Fruit fly (Drosophila melanogaster): ENCODE data around the gene bbg.

Gene bbg

DNA sequence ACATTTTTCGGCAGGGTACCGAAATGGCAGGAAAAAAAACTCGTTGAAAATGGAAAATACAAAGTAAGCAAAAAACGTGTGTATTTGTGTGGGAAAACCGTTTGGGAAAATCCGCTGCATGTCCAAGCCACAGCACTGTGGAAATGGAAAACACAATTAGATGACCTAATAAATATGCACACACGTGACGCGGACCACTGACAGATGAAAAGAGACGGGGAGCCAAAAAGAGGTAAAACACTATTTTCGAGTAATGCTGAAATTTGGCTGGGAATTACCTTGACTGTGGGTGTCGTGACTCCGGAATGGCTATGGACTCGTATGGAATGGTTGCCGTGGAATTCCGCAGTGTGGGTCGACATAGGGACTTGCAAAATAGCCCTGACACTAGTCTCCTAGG lies 81.4 kb downstream of the bbg start:
- TF ChIP-seq CG15710 (tag; optimal IDR thresholded peaks at IDR 0.05) (no peak), Ets98B (GFP tag; IDR thresholded peaks at IDR 0.05) (no peak), rn (GFP tag; IDR thresholded peaks at IDR 0.05) (no peak), CG17806 (tag; optimal IDR thresholded peaks at IDR 0.05) (no peak), fd96Ca (GFP tag; IDR thresholded peaks at IDR 0.05) (no peak), CG34367 (tag; optimal IDR thresholded peaks at IDR 0.05) (no peak), CG9948 (tag; optimal IDR thresholded peaks at IDR 0.05) (no peak), Snoo (tag; optimal IDR thresholded peaks at IDR 0.05) (no peak), CG4496 (GFP tag; IDR thresholded peaks at IDR 0.05) (no peak), CG10348 (GFP tag; IDR thresholded peaks at IDR 0.05) (no peak), EcR (GFP tag; optimal IDR thresholded peaks at IDR 0.05) (no peak), CG12605 (GFP tag; IDR thresholded peaks at IDR 0.05) (no peak)

DNA sequence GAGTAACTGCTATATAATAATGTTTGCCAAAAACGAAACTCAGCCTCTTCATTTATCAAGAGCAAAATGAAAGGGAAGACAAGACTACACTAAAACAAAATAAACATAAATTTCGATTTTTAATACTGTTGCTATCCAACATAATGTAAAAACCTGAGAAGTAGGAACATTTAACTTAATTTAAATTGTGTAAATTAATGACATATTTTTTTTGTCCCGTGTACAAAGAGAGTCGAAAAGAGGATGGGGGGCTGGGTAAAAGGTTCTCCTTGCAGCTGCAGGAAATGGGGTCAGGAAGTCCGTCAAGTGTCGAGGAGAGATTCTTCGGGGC lies 82.9 kb downstream of the bbg start:
- TF ChIP-seq Pif1A (GFP tag; optimal IDR thresholded peaks at IDR 0.05) = peak; percentile 45
- TF ChIP-seq Snoo (tag; optimal IDR thresholded peaks at IDR 0.05) = peak; percentile 40
- no peak for TF ChIP-seq Pif1B (GFP tag; optimal IDR thresholded peaks at IDR 0.05)

DNA sequence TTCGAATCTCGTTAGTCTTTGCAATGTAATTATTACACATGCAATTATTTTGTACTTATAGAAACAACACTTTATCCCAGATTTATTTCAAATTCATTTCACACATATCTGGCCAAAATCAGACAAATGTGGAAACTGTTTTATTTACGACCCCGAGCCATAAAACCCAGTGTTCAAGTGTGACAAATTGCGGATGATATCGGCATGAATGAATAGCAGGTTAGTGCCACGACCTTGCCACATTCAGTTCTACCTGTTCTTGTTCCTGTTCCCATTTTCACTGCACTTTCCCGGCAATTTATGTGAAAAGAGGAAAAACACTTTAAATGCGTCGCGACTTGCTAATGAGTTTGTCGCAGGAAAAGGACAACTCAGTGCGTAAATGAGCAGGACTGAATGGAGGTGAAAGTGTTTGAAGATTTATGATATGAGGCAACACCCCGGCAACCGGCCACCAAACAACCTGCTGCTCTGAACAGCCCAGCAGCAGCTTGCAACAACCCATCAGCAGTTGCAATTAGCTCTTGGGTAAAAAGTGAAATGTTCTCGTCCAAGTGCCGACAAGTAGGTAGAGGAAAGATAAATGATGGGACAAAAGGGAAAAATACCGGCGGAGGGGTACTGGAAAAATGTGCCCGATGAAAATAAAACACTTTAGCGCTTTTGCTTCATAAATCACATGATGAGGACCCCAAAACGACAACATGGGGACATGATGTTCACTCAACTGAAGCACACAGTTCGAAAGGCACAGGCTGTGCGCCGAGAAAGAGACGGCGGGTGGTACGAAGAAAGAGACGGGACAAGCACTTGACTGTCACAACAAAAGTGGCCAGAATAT lies 83.4 kb downstream of the bbg start:
- no peak for TF ChIP-seq CG17806 (tag; optimal IDR thresholded peaks at IDR 0.05)
- no peak for TF ChIP-seq gl (tag; optimal IDR thresholded peaks at IDR 0.05)
- no peak for TF ChIP-seq Pif1A (GFP tag; optimal IDR thresholded peaks at IDR 0.05)
- TF ChIP-seq CG4496 (GFP tag; IDR thresholded peaks at IDR 0.05) = no peak

DNA sequence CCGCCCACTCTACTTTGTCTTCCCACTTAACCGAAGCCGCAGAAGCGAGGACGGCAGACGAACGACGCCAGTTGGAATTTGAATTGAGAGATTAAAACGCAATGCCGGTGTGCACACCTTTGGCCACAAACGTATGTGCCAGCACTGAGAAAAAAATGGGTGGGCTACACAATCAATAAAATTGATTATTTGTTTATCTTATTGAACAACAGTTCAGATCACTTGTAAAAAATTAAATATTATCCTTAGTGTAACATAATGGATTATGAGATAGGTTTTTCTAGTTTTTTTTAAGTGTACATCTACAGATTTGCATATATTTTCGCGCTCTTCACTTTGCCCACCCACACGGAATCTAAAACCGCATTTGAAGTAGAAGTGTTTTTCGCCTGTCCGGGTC lies 84.5 kb downstream of the bbg start:
- TF ChIP-seq Pif1B (GFP tag; optimal IDR thresholded peaks at IDR 0.05) (peak; percentile 27), Snoo (tag; optimal IDR thresholded peaks at IDR 0.05) (peak; percentile 22), CG9948 (tag; optimal IDR thresholded peaks at IDR 0.05) (peak; percentile 51), CG13204 (GFP tag; optimal IDR thresholded peaks at IDR 0.05) (no peak), CG8301 (tag; optimal IDR thresholded peaks at IDR 0.05) (peak; percentile 67), CG15710 (tag; optimal IDR thresholded peaks at IDR 0.05) (peak; percentile 19), gl (tag; optimal IDR thresholded peaks at IDR 0.05) (no peak), CG10348 (GFP tag; IDR thresholded peaks at IDR 0.05) (peak; percentile 29; the same call in 1 of the 2 replicates), CG12605 (GFP tag; IDR thresholded peaks at IDR 0.05) (peak; percentile 72), CG32121 (GFP tag; IDR thresholded peaks at IDR 0.05) (peak; percentile 82), CG8159 (tag; optimal IDR thresholded peaks at IDR 0.05) (peak; percentile 51), CG34367 (tag; optimal IDR thresholded peaks at IDR 0.05) (peak; percentile 3), CG14655 (GFP tag; optimal IDR thresholded peaks at IDR 0.05) (peak; percentile 70), EcR (GFP tag; optimal IDR thresholded peaks at IDR 0.05) (no peak), CG17806 (tag; optimal IDR thresholded peaks at IDR 0.05) (peak; percentile 46), fd96Ca (GFP tag; IDR thresholded peaks at IDR 0.05) (peak; percentile 78), rn (GFP tag; IDR thresholded peaks at IDR 0.05) (peak; percentile 52; the same call in 1 of the 2 replicates), CG4496 (GFP tag; IDR thresholded peaks at IDR 0.05) (peak; percentile 89), D1 (tag; optimal IDR thresholded peaks at IDR 0.05) (no peak), Pif1A (GFP tag; optimal IDR thresholded peaks at IDR 0.05) (peak; percentile 58), Ets98B (GFP tag; IDR thresholded peaks at IDR 0.05) (peak; percentile 81)

DNA sequence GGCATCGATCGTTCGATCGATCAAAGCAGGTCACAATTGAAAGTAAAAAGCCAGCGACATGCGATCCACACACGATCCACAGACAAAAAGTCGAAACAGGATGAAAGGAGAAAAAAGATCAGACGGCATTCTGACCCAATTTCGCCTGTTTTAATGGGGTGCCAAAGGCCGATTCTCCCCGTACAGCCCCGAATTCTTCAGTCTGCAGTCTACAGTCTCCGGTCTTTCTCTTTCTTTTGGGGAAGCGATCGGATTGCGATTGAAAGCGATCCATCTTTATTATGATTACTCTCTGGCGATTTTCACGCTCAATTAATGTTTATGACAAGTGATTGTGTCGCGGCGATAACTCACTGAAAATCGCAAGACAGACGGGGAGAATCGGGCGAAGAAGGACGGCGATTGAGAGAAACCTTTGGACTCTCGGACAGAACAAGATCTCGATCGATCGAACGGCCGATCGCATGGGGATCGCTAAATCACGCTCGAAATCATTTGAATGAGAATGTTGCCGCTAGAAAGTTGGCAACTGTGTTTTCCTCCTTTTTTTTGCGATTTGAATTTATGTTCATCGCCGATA lies 85.6 kb downstream of the bbg start:
- TF ChIP-seq CG17806 (tag; optimal IDR thresholded peaks at IDR 0.05) = no peak
- TF ChIP-seq CG14655 (GFP tag; optimal IDR thresholded peaks at IDR 0.05) = peak; percentile 56
- TF ChIP-seq D1 (tag; optimal IDR thresholded peaks at IDR 0.05) = no peak
- TF ChIP-seq CG4496 (GFP tag; IDR thresholded peaks at IDR 0.05) = peak; percentile 53; the same call in 2 of the 3 replicates
- TF ChIP-seq CG8159 (tag; optimal IDR thresholded peaks at IDR 0.05) = peak; percentile 29
- TF ChIP-seq CG10348 (GFP tag; IDR thresholded peaks at IDR 0.05) = no peak
- peak; percentile 26; the same call in 1 of the 2 replicates for TF ChIP-seq CG12605 (GFP tag; IDR thresholded peaks at IDR 0.05)
- TF ChIP-seq CG13204 (GFP tag; optimal IDR thresholded peaks at IDR 0.05) = peak; percentile 45
- TF ChIP-seq gl (tag; optimal IDR thresholded peaks at IDR 0.05) = peak; percentile 75
- no peak for TF ChIP-seq CG34367 (tag; optimal IDR thresholded peaks at IDR 0.05)
- no peak for TF ChIP-seq Pif1B (GFP tag; optimal IDR thresholded peaks at IDR 0.05)
- peak; percentile 25 for TF ChIP-seq CG15710 (tag; optimal IDR thresholded peaks at IDR 0.05)
- TF ChIP-seq Pif1A (GFP tag; optimal IDR thresholded peaks at IDR 0.05) = peak; percentile 47
- no peak for TF ChIP-seq fd96Ca (GFP tag; IDR thresholded peaks at IDR 0.05)
- no peak for TF ChIP-seq CG9948 (tag; optimal IDR thresholded peaks at IDR 0.05)
- TF ChIP-seq CG32121 (GFP tag; IDR thresholded peaks at IDR 0.05) = peak; percentile 35; the same call in 1 of the 2 replicates
- TF ChIP-seq CG8301 (tag; optimal IDR thresholded peaks at IDR 0.05) = peak; percentile 28
- no peak for TF ChIP-seq rn (GFP tag; IDR thresholded peaks at IDR 0.05)
- TF ChIP-seq Snoo (tag; optimal IDR thresholded peaks at IDR 0.05) = peak; percentile 25
- peak; percentile 34 for TF ChIP-seq Ets98B (GFP tag; IDR thresholded peaks at IDR 0.05)
- TF ChIP-seq EcR (GFP tag; optimal IDR thresholded peaks at IDR 0.05) = no peak
